1 fruit fly cellular context compared by ENCODE assay signal in genomic region chr3R:21064000-21064924, dm6.
TF ChIP-seq lines count a peak whose summit lies in the region.

Gene Cortactin (minus strand): TSS chr3R:21064471.

TF ChIP-seq in whole organism, embryonic, 481 proteins besides CTCF, POLR2A, EP300 and RAD21 (continued from another document and continues in another):
- peak; percentile 91 for TF ChIP-seq CG2129 (GFP tag; IDR thresholded peaks at IDR 0.05; lab: Robert Waterston, UW; ENCODE audit: partially characterized antibody)
- peak; percentile 90 for TF ChIP-seq ato (GFP tag; IDR thresholded peaks at IDR 0.05; lab: Robert Waterston, UW; ENCODE audit: partially characterized antibody)
- TF ChIP-seq CG14710 (tag; optimal IDR thresholded peaks at IDR 0.05; lab: Kevin White, UChicago) = peak; percentile 11
- peak; percentile 89; the same call in 1 of the 2 replicates for TF ChIP-seq CG13287 (GFP tag; IDR thresholded peaks at IDR 0.05; lab: Robert Waterston, UW; ENCODE audit: partially characterized antibody)
- no peak for TF ChIP-seq Dad (GFP tag; optimal IDR thresholded peaks at IDR 0.05; lab: Kevin White, UChicago)
- peak; percentile 96 for TF ChIP-seq Dll (GFP tag; IDR thresholded peaks at IDR 0.05; lab: Robert Waterston, UW; ENCODE audit: partially characterized antibody)
- peak; percentile 94 for TF ChIP-seq Bgb (GFP tag; IDR thresholded peaks at IDR 0.05; lab: Robert Waterston, UW; ENCODE audit: partially characterized antibody)
- peak; percentile 4 for TF ChIP-seq bigmax (GFP tag; optimal IDR thresholded peaks at IDR 0.05; lab: Kevin White, UChicago)
- peak; percentile 28 for TF ChIP-seq Med (GFP tag; lab: Kevin White, UChicago)
- peak; percentile 84 for TF ChIP-seq Sry-δ (GFP tag; optimal IDR thresholded peaks at IDR 0.05; lab: Kevin White, UChicago)
- TF ChIP-seq grn (GFP tag; optimal IDR thresholded peaks at IDR 0.05; lab: Kevin White, UChicago) = peak; percentile 95
- TF ChIP-seq hbn (GFP tag; IDR thresholded peaks at IDR 0.05; lab: Robert Waterston, UW; ENCODE audit: partially characterized antibody) = peak; percentile 81
- TF ChIP-seq danr (GFP tag; IDR thresholded peaks at IDR 0.05; lab: Robert Waterston, UW) = no peak
- TF ChIP-seq stwl (tag; optimal IDR thresholded peaks at IDR 0.05; lab: Kevin White, UChicago) = peak; percentile 88
- peak; percentile 34; the same call in 1 of the 2 replicates for TF ChIP-seq chm (GFP tag; IDR thresholded peaks at IDR 0.05; lab: Robert Waterston, UW)
- no peak for TF ChIP-seq crol (GFP tag; IDR thresholded peaks at IDR 0.05; lab: Robert Waterston, UW)
- TF ChIP-seq E2f2 (GFP tag; IDR thresholded peaks at IDR 0.05; lab: Robert Waterston, UW) = peak; percentile 99
- TF ChIP-seq CG18011 (GFP tag; optimal IDR thresholded peaks at IDR 0.05; lab: Kevin White, UChicago) = peak; percentile 98
- peak; percentile 34 for TF ChIP-seq CG17912 (GFP tag; optimal IDR thresholded peaks at IDR 0.05; lab: Kevin White, UChicago)
- peak; percentile 48 for TF ChIP-seq B-H2 (GFP tag; optimal IDR thresholded peaks at IDR 0.05; lab: Kevin White, UChicago)
- TF ChIP-seq Lhr (GFP tag; optimal IDR thresholded peaks at IDR 0.05; lab: Kevin White, UChicago) = peak; percentile 9
- TF ChIP-seq CG8765 (GFP tag; IDR thresholded peaks at IDR 0.05; lab: Robert Waterston, UW) = no peak
- peak; percentile 2 for TF ChIP-seq Sry-β (GFP tag; optimal IDR thresholded peaks at IDR 0.05; lab: Kevin White, UChicago)
- TF ChIP-seq zfh2 (GFP tag; optimal IDR thresholded peaks at IDR 0.05; lab: Kevin White, UChicago) = peak; percentile 11
- peak; percentile 89 for TF ChIP-seq hb (GFP tag; IDR thresholded peaks at IDR 0.05; lab: Robert Waterston, UW; ENCODE audit: partially characterized antibody)
- TF ChIP-seq sug (tag; optimal IDR thresholded peaks at IDR 0.05; lab: Kevin White, UChicago) = peak; percentile 32
- TF ChIP-seq nerfin-2 (GFP tag; IDR thresholded peaks at IDR 0.05; lab: Robert Waterston, UW; ENCODE audit: partially characterized antibody) = peak; percentile 84
- peak; percentile 87 for TF ChIP-seq unc-4 (GFP tag; IDR thresholded peaks at IDR 0.05; lab: Robert Waterston, UW; ENCODE audit: partially characterized antibody)
- TF ChIP-seq Dbx (GFP tag; IDR thresholded peaks at IDR 0.05; lab: Robert Waterston, UW) = 0 out of 3 replicates have a peak, but pooled peaks have one; percentile 48
- no peak for TF ChIP-seq wdn (GFP tag; IDR thresholded peaks at IDR 0.05; lab: Robert Waterston, UW)
- peak; percentile 87 for TF ChIP-seq Kr (GFP tag; optimal IDR thresholded peaks at IDR 0.05; lab: Kevin White, UChicago)
- TF ChIP-seq rib (GFP tag; IDR thresholded peaks at IDR 0.05; lab: Robert Waterston, UW) = 0 out of 2 replicates have a peak, but pooled peaks have one; percentile 15
- TF ChIP-seq amos (GFP tag; IDR thresholded peaks at IDR 0.05; lab: Robert Waterston, UW; ENCODE audit: partially characterized antibody) = peak; percentile 95
- TF ChIP-seq CG9437 (GFP tag; optimal IDR thresholded peaks at IDR 0.05; lab: Kevin White, UChicago) = peak; percentile 16
- peak; percentile 86 for TF ChIP-seq CG7963 (GFP tag; IDR thresholded peaks at IDR 0.05; lab: Robert Waterston, UW; ENCODE audit: partially characterized antibody)
- TF ChIP-seq CG8290 (GFP tag; optimal IDR thresholded peaks at IDR 0.05; lab: Kevin White, UChicago) = no peak
- peak; percentile 68 to 86 for TF ChIP-seq CG8290 (tag; optimal IDR thresholded peaks at IDR 0.05; lab: Kevin White, UChicago)
- TF ChIP-seq vnd (GFP tag; IDR thresholded peaks at IDR 0.05; lab: Robert Waterston, UW; ENCODE audit: partially characterized antibody) = peak; percentile 82
- TF ChIP-seq CG6272 (GFP tag; IDR thresholded peaks at IDR 0.05; lab: Robert Waterston, UW) = 0 out of 2 replicates have a peak, but pooled peaks have one; percentile 14
- no peak for TF ChIP-seq Elba2 (GFP tag; optimal IDR thresholded peaks at IDR 0.05; lab: Kevin White, UChicago)
- no peak for TF ChIP-seq CG9727 (GFP tag; optimal IDR thresholded peaks at IDR 0.05; lab: Kevin White, UChicago)
- peak; percentile 92 for TF ChIP-seq Opbp (GFP tag; IDR thresholded peaks at IDR 0.05; lab: Robert Waterston, UW; ENCODE audit: partially characterized antibody)
- TF ChIP-seq Neu2 (GFP tag; optimal IDR thresholded peaks at IDR 0.05; lab: Kevin White, UChicago; ENCODE audit: borderline replicate concordance) = peak; percentile 98
- peak; percentile 14; the same call in 1 of the 4 replicates for TF ChIP-seq Gug (GFP tag; IDR thresholded peaks at IDR 0.05; lab: Robert Waterston, UW)
- TF ChIP-seq CG4854 (GFP tag; optimal IDR thresholded peaks at IDR 0.05; lab: Kevin White, UChicago) = no peak
- peak; percentile 89 for TF ChIP-seq sna (GFP tag; IDR thresholded peaks at IDR 0.05; lab: Robert Waterston, UW; ENCODE audit: partially characterized antibody)
- peak; percentile 19 for TF ChIP-seq CoRest (tag; optimal IDR thresholded peaks at IDR 0.05; lab: Kevin White, UChicago)
- no peak for TF ChIP-seq CG1647 (GFP tag; optimal IDR thresholded peaks at IDR 0.05; lab: Kevin White, UChicago)
- TF ChIP-seq Dref (GFP tag; IDR thresholded peaks at IDR 0.05; lab: Robert Waterston, UW) = peak; percentile 100
- no peak for TF ChIP-seq lmd (GFP tag; IDR thresholded peaks at IDR 0.05; lab: Robert Waterston, UW)
- TF ChIP-seq CG43689 (GFP tag; IDR thresholded peaks at IDR 0.05; lab: Robert Waterston, UW) = no peak
- TF ChIP-seq CG33213 (GFP tag; optimal IDR thresholded peaks at IDR 0.05; lab: Kevin White, UChicago) = peak; percentile 32
- peak; percentile 93 for TF ChIP-seq bbx (GFP tag; IDR thresholded peaks at IDR 0.05; lab: Robert Waterston, UW; ENCODE audit: partially characterized antibody)
- peak; percentile 68 for TF ChIP-seq CG34376 (GFP tag; optimal IDR thresholded peaks at IDR 0.05; lab: Kevin White, UChicago)
- TF ChIP-seq ken (GFP tag; IDR thresholded peaks at IDR 0.05; lab: Robert Waterston, UW) = no peak
- no peak for TF ChIP-seq CG7357 (GFP tag; IDR thresholded peaks at IDR 0.05; lab: Robert Waterston, UW)
- peak; percentile 77 for TF ChIP-seq kni (GFP tag; optimal IDR thresholded peaks at IDR 0.05; lab: Kevin White, UChicago)
- TF ChIP-seq YL-1 (GFP tag; optimal IDR thresholded peaks at IDR 0.05; lab: Kevin White, UChicago) = peak; percentile 30
- peak; percentile 63 for TF ChIP-seq gfzf (GFP tag; optimal IDR thresholded peaks at IDR 0.05; lab: Kevin White, UChicago)
- peak; percentile 85 for TF ChIP-seq Ets97D (GFP tag; optimal IDR thresholded peaks at IDR 0.05; lab: Kevin White, UChicago)
- peak; percentile 87 for TF ChIP-seq Scr (GFP tag; IDR thresholded peaks at IDR 0.05; lab: Robert Waterston, UW; ENCODE audit: partially characterized antibody)
- TF ChIP-seq dpn (GFP tag; optimal IDR thresholded peaks at IDR 0.05; lab: Kevin White, UChicago) = peak in 1 of 2 experiments; percentile 1
- TF ChIP-seq CG11560 (tag; IDR thresholded peaks at IDR 0.05; lab: Robert Waterston, UW) = peak; percentile 100
- peak; percentile 92 for TF ChIP-seq HLH4C (GFP tag; IDR thresholded peaks at IDR 0.05; lab: Robert Waterston, UW; ENCODE audit: partially characterized antibody)
- TF ChIP-seq Hr3 (GFP tag; optimal IDR thresholded peaks at IDR 0.05; lab: Kevin White, UChicago) = peak; percentile 5
- peak; percentile 39; the same call in 1 of the 3 replicates for TF ChIP-seq CG34422 (GFP tag; IDR thresholded peaks at IDR 0.05; lab: Robert Waterston, UW)
- no peak for TF ChIP-seq br (optimal IDR thresholded peaks at IDR 0.05; lab: Kevin White, UChicago)
- TF ChIP-seq CG6791 (GFP tag; IDR thresholded peaks at IDR 0.05; lab: Robert Waterston, UW; ENCODE audit: partially characterized antibody) = peak; percentile 94
- TF ChIP-seq CG2712 (tag; optimal IDR thresholded peaks at IDR 0.05; lab: Kevin White, UChicago) = peak; percentile 46
- peak; percentile 1 for TF ChIP-seq Dek (tag; optimal IDR thresholded peaks at IDR 0.05; lab: Kevin White, UChicago)
- TF ChIP-seq Rfx (GFP tag; IDR thresholded peaks at IDR 0.05; lab: Robert Waterston, UW) = peak; percentile 42; the same call in 1 of the 2 replicates
- peak; percentile 68 for TF ChIP-seq sens (GFP tag; lab: Kevin White, UChicago)
- no peak for TF ChIP-seq CG15269 (tag; optimal IDR thresholded peaks at IDR 0.05; lab: Kevin White, UChicago)
- peak; percentile 9 for TF ChIP-seq mirr (GFP tag; optimal IDR thresholded peaks at IDR 0.05; lab: Kevin White, UChicago)
- peak; percentile 57 for TF ChIP-seq trem (tag; optimal IDR thresholded peaks at IDR 0.05; lab: Kevin White, UChicago)
- TF ChIP-seq inv (GFP tag; IDR thresholded peaks at IDR 0.05; lab: Robert Waterston, UW; ENCODE audit: partially characterized antibody) = peak; percentile 83
- TF ChIP-seq zen (tag; optimal IDR thresholded peaks at IDR 0.05; lab: Kevin White, UChicago) = peak; percentile 23
- TF ChIP-seq kay (GFP tag; optimal IDR thresholded peaks at IDR 0.05; lab: Kevin White, UChicago) = peak; percentile 48
- TF ChIP-seq CG12659 (GFP tag; optimal IDR thresholded peaks at IDR 0.05; lab: Kevin White, UChicago) = peak; percentile 62
- peak; percentile 44; the same call in 1 of the 3 replicates for TF ChIP-seq CG2199 (GFP tag; IDR thresholded peaks at IDR 0.05; lab: Robert Waterston, UW)
- peak; percentile 27; the same call in 1 of the 2 replicates for TF ChIP-seq onecut (GFP tag; IDR thresholded peaks at IDR 0.05; lab: Robert Waterston, UW)
- peak; percentile 90 for TF ChIP-seq BEAF-32 (GFP tag; optimal IDR thresholded peaks at IDR 0.05; lab: Kevin White, UChicago)
- peak in 1 of 2 experiments; percentile 9 for TF ChIP-seq Eip74EF (GFP tag; optimal IDR thresholded peaks at IDR 0.05; lab: Kevin White, UChicago)
- 0 out of 2 replicates have a peak, but pooled peaks have one; percentile 11 for TF ChIP-seq GATAe (GFP tag; conservative IDR thresholded peaks at IDR 0.05; lab: Robert Waterston, UW)
- TF ChIP-seq CG9876 (GFP tag; optimal IDR thresholded peaks at IDR 0.05; lab: Kevin White, UChicago) = no peak
- peak; percentile 58 for TF ChIP-seq row (GFP tag; IDR thresholded peaks at IDR 0.05; lab: Robert Waterston, UW)
- TF ChIP-seq HHEX (GFP tag; optimal IDR thresholded peaks at IDR 0.05; lab: Kevin White, UChicago) = no peak
- TF ChIP-seq Mes4 (GFP tag; optimal IDR thresholded peaks at IDR 0.05; lab: Kevin White, UChicago) = no peak
- peak; percentile 72 for TF ChIP-seq CG1603 (tag; optimal IDR thresholded peaks at IDR 0.05; lab: Kevin White, UChicago)
- TF ChIP-seq otp (GFP tag; IDR thresholded peaks at IDR 0.05; lab: Robert Waterston, UW) = 0 out of 3 replicates have a peak, but pooled peaks have one; percentile 41
- peak; percentile 86 for TF ChIP-seq CG14860 (GFP tag; IDR thresholded peaks at IDR 0.05; lab: Robert Waterston, UW; ENCODE audit: partially characterized antibody)
- peak; percentile 33 for TF ChIP-seq CG10267 (tag; optimal IDR thresholded peaks at IDR 0.05; lab: Kevin White, UChicago)
- peak in 1 of 2 experiments; percentile 85 for TF ChIP-seq Pdp1 (GFP tag; optimal IDR thresholded peaks at IDR 0.05; lab: Kevin White, UChicago)
- no peak for TF ChIP-seq CHES-1-like (GFP tag; optimal IDR thresholded peaks at IDR 0.05; lab: Kevin White, UChicago)
- TF ChIP-seq oc (tag; optimal IDR thresholded peaks at IDR 0.05; lab: Kevin White, UChicago) = no peak
- TF ChIP-seq Oaz (GFP tag; IDR thresholded peaks at IDR 0.05; lab: Robert Waterston, UW) = no peak
- TF ChIP-seq CG30020 (tag; optimal IDR thresholded peaks at IDR 0.05; lab: Kevin White, UChicago) = peak; percentile 13
- TF ChIP-seq pzg (GFP tag; optimal IDR thresholded peaks at IDR 0.05; lab: Kevin White, UChicago) = peak; percentile 94
- TF ChIP-seq Dp (GFP tag; optimal IDR thresholded peaks at IDR 0.05; lab: Kevin White, UChicago) = peak; percentile 99
- peak; percentile 43 for TF ChIP-seq Ets65A (GFP tag; lab: Kevin White, UChicago)
- TF ChIP-seq CG15514 (GFP tag; optimal IDR thresholded peaks at IDR 0.05; lab: Kevin White, UChicago) = peak; percentile 62
- TF ChIP-seq CG6813 (GFP tag; optimal IDR thresholded peaks at IDR 0.05; lab: Kevin White, UChicago) = no peak
- TF ChIP-seq NFAT (GFP tag; IDR thresholded peaks at IDR 0.05; lab: Robert Waterston, UW) = peak; percentile 40; the same call in 1 of the 2 replicates
- peak; percentile 10 for TF ChIP-seq abd-A (tag; optimal IDR thresholded peaks at IDR 0.05; lab: Kevin White, UChicago)
- peak; percentile 97 for TF ChIP-seq CG15073 (GFP tag; optimal IDR thresholded peaks at IDR 0.05; lab: Kevin White, UChicago)
- TF ChIP-seq phol (tag; optimal IDR thresholded peaks at IDR 0.05; lab: Kevin White, UChicago) = peak; percentile 32
- no peak for TF ChIP-seq fu2 (GFP tag; optimal IDR thresholded peaks at IDR 0.05; lab: Kevin White, UChicago)
- TF ChIP-seq CG12104 (GFP tag; optimal IDR thresholded peaks at IDR 0.05; lab: Kevin White, UChicago) = no peak
- TF ChIP-seq cg (GFP tag; optimal IDR thresholded peaks at IDR 0.05; lab: Kevin White, UChicago) = no peak
- no peak for TF ChIP-seq NC2β (GFP tag; optimal IDR thresholded peaks at IDR 0.05; lab: Kevin White, UChicago)
- TF ChIP-seq sd (tag; optimal IDR thresholded peaks at IDR 0.05; lab: Kevin White, UChicago) = no peak
- peak; percentile 61 for TF ChIP-seq CG4617 (GFP tag; optimal IDR thresholded peaks at IDR 0.05; lab: Kevin White, UChicago; ENCODE audit: borderline replicate concordance)
- TF ChIP-seq CG10209 (GFP tag; optimal IDR thresholded peaks at IDR 0.05; lab: Kevin White, UChicago) = no peak
- no peak for TF ChIP-seq dan (GFP tag; IDR thresholded peaks at IDR 0.05; lab: Robert Waterston, UW)
- peak; percentile 88 for TF ChIP-seq CG34224 (GFP tag; IDR thresholded peaks at IDR 0.05; lab: Robert Waterston, UW; ENCODE audit: partially characterized antibody)
- peak; percentile 13 for TF ChIP-seq CG2120 (GFP tag; optimal IDR thresholded peaks at IDR 0.05; lab: Kevin White, UChicago)
- TF ChIP-seq Nf-YB (GFP tag; optimal IDR thresholded peaks at IDR 0.05; lab: Kevin White, UChicago) = no peak
- TF ChIP-seq slbo (GFP tag; IDR thresholded peaks at IDR 0.05; lab: Robert Waterston, UW) = 0 out of 2 replicates have a peak, but pooled peaks have one; percentile 4
- peak; percentile 57 for TF ChIP-seq CG12155 (GFP tag; optimal IDR thresholded peaks at IDR 0.05; lab: Kevin White, UChicago)
- TF ChIP-seq CG16813 (GFP tag; IDR thresholded peaks at IDR 0.05; lab: Robert Waterston, UW; ENCODE audit: partially characterized antibody) = peak; percentile 92
- TF ChIP-seq knrl (GFP tag; IDR thresholded peaks at IDR 0.05; lab: Robert Waterston, UW; ENCODE audit: partially characterized antibody) = peak; percentile 83
- peak; percentile 90 for TF ChIP-seq CG3995 (GFP tag; optimal IDR thresholded peaks at IDR 0.05; lab: Kevin White, UChicago)
- peak; percentile 91 for TF ChIP-seq tna (GFP tag; IDR thresholded peaks at IDR 0.05; lab: Robert Waterston, UW; ENCODE audit: partially characterized antibody)
- TF ChIP-seq vvl (GFP tag; IDR thresholded peaks at IDR 0.05; lab: Robert Waterston, UW) = peak; percentile 65; the same call in 1 of the 2 replicates
